Fruit fly (Drosophila melanogaster): Measurements from ENCODE around the gene CG8519.

CG8519 gene

DNA sequence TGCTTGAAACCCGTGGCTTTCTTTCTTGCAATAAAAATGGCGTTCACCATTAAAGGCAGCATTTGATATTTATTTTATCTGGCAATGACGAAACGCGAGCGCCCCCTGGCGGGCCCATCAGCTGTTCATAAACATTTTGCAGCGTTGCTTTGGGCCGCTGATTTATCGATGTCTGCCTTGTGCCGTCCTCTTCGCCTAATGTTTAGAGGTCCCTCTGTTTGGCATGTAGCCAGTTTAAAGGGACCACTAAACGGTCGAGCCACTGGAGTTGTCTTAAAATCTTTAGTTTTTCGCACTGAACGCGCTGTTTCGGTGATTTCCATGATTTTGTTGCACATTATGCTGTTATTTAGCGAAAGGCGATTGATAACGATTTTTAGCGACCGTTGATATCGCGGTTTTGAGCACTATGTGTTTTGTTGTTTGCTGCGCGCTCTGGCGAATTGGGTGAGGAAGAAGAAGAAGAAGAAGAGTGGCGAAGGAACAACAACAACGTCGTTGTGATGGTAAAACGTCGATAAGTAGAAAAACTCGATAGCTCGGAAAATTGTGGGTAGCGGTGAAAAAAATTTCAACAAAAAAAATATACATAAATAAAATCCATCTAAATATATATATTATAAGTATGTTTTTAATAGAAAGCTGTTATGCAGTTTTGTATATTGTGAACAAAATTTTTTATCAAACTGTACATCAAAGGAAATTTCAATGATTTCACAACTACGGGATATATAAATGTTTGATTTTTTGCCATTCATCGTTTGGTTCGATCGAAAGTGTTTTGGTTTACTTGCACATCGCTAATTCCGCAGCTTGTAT, 47.8 kb downstream of the CG8519 start, which contains the start of the genes velo and Sbds (continued):
- TF ChIP-seq zfh1 (GFP tag; IDR thresholded peaks at IDR 0.05) (no peak), abd-A (tag; optimal IDR thresholded peaks at IDR 0.05) (no peak), dm (GFP tag; optimal IDR thresholded peaks at IDR 0.05) (peak; percentile 77), insv (GFP tag; optimal IDR thresholded peaks at IDR 0.05) (peak in 1 of 2 experiments; percentile 35), sens-2 (GFP tag; IDR thresholded peaks at IDR 0.05) (0 out of 2 replicates have a peak, but pooled peaks have one; percentile 11), CG1602 (GFP tag; optimal IDR thresholded peaks at IDR 0.05) (peak; percentile 34), Rfx (GFP tag; IDR thresholded peaks at IDR 0.05) (peak; percentile 70), grau (tag; optimal IDR thresholded peaks at IDR 0.05) (peak; percentile 60), sd (tag; optimal IDR thresholded peaks at IDR 0.05) (peak; percentile 33), lab (GFP tag; optimal IDR thresholded peaks at IDR 0.05) (peak; percentile 37), Trl (optimal IDR thresholded peaks at IDR 0.05) (no peak), Trl (GFP tag; optimal IDR thresholded peaks at IDR 0.05) (no peak), Dip3 (GFP tag; optimal IDR thresholded peaks at IDR 0.05) (peak; percentile 19), Dip2 (GFP tag; IDR thresholded peaks at IDR 0.05) (no peak), CG14050 (GFP tag; IDR thresholded peaks at IDR 0.05) (no peak), otp (GFP tag; IDR thresholded peaks at IDR 0.05) (peak; percentile 58; the same call in 1 of the 3 replicates), CG16815 (GFP tag; optimal IDR thresholded peaks at IDR 0.05) (no peak), PHDP (tag; optimal IDR thresholded peaks at IDR 0.05) (peak; percentile 51), CG3281 (GFP tag; optimal IDR thresholded peaks at IDR 0.05) (peak; percentile 51), CG2875 (GFP tag; optimal IDR thresholded peaks at IDR 0.05) (no peak), sisA (GFP tag; IDR thresholded peaks at IDR 0.05) (peak; percentile 23; the same call in 1 of the 2 replicates), NK7.1 (GFP tag; optimal IDR thresholded peaks at IDR 0.05) (no peak), dmrt11E (tag; optimal IDR thresholded peaks at IDR 0.05) (peak; percentile 9), NC2β (GFP tag; optimal IDR thresholded peaks at IDR 0.05) (peak; percentile 28), crol (GFP tag; IDR thresholded peaks at IDR 0.05) (peak; percentile 52), Elba2 (GFP tag; optimal IDR thresholded peaks at IDR 0.05) (peak; percentile 12), gcm2 (GFP tag; optimal IDR thresholded peaks at IDR 0.05) (no peak), Sry-β (GFP tag; optimal IDR thresholded peaks at IDR 0.05) (peak; percentile 71), slbo (GFP tag; IDR thresholded peaks at IDR 0.05) (peak; percentile 73), Lhr (GFP tag; optimal IDR thresholded peaks at IDR 0.05) (peak; percentile 38), CG2199 (GFP tag; IDR thresholded peaks at IDR 0.05) (no peak), CG10366 (GFP tag; IDR thresholded peaks at IDR 0.05) (peak; percentile 41), ham (GFP tag; IDR thresholded peaks at IDR 0.05) (no peak), CG4854 (GFP tag; optimal IDR thresholded peaks at IDR 0.05) (no peak), slp2 (GFP tag; optimal IDR thresholded peaks at IDR 0.05) (no peak), CG11723 (GFP tag; optimal IDR thresholded peaks at IDR 0.05) (no peak), sob (GFP tag; IDR thresholded peaks at IDR 0.05) (peak; percentile 42; the same call in 1 of the 2 replicates), pan (optimal IDR thresholded peaks at IDR 0.05) (no peak), pan (GFP tag; optimal IDR thresholded peaks at IDR 0.05 in 1 of 2, IDR thresholded peaks at IDR 0.05 in 1 of 2) (peak in 1 of 2 experiments; percentile 22), CG13894 (tag; optimal IDR thresholded peaks at IDR 0.05) (peak; percentile 17), stc (GFP tag; IDR thresholded peaks at IDR 0.05) (no peak), Fer3 (tag; optimal IDR thresholded peaks at IDR 0.05) (peak; percentile 45), Usf (GFP tag; optimal IDR thresholded peaks at IDR 0.05) (no peak), Bdp1 (GFP tag; optimal IDR thresholded peaks at IDR 0.05) (no peak), Xbp1 (GFP tag; optimal IDR thresholded peaks at IDR 0.05) (peak; percentile 52), CG2116 (GFP tag; optimal IDR thresholded peaks at IDR 0.05) (peak; percentile 98), CG30403 (GFP tag; optimal IDR thresholded peaks at IDR 0.05) (peak; percentile 67), twi (tag; optimal IDR thresholded peaks at IDR 0.05) (no peak), dmrt99B (tag; optimal IDR thresholded peaks at IDR 0.05) (no peak), Side (GFP tag; optimal IDR thresholded peaks at IDR 0.05) (peak; percentile 29)

Measured in whole organism, embryonic.